Worm (Caenorhabditis elegans): ENCODE results near the gene cutc-1.
A peak's percentile ranks its signal among the peaks of the same experiment; 100 is the strongest.

Gene cutc-1

DNA sequence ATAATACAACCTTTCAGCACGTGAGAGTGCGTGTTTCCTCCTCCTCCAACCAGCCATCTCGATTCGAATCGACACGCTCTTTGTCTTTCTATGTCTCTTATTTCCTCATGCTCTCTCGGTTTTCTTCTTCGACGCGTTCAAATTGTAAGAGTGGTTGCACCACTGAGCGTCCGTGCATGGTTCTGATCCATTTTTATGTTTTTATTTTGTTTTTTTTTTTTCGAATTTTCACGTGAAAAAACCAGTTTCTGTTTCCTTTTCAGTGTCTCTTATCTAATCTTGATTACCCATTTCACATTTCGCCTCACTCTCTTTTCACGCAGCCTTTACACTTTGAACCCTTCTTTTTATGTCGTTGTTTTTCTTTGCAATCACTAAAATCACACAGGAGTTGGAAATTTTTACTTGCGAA lies 32.6 kb downstream of the cutc-1 start (continued):
- TF ChIP-seq fkh-4 (tag; optimal IDR thresholded peaks at IDR 0.05; ENCODE audit: borderline replicate concordance) (no peak), elt-2 (tag; optimal IDR thresholded peaks at IDR 0.05) (peak; percentile 46), unc-130 (tag; optimal IDR thresholded peaks at IDR 0.05) (no peak)

DNA sequence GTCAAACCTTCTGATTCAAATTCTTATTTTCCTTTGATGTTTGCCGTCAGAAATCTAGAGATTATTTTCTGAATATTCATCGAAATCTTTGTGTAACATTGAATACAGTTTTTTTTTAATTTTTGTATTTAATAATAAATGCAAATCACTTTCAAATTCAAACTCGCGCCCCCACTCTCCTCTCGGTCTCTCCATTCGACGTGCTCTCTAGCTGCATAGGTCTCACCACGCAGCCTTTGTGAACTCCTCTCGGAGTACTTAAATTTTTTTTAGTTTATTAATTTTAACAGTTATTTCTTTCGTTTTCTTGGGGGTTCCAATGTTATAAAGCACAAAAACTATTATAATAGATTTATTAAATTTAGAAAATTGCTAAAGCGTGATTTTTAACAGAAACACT lies 33.2 kb downstream of the cutc-1 start:
- TF ChIP-seq mdl-1 (tag; optimal IDR thresholded peaks at IDR 0.05) (no peak), efl-1 (optimal IDR thresholded peaks at IDR 0.05) (peak; percentile 35 to 55), efl-1 (GFP tag; optimal IDR thresholded peaks at IDR 0.05 in 1 of 2) (peak; percentile 51 to 60), ceh-8 (GFP tag; optimal IDR thresholded peaks at IDR 0.05) (no peak), fkh-8 (tag; optimal IDR thresholded peaks at IDR 0.05) (no peak), C34B4.2 (tag; optimal IDR thresholded peaks at IDR 0.05) (no peak), lin-15B (tag; optimal IDR thresholded peaks at IDR 0.05) (no peak), blmp-1 (tag; optimal IDR thresholded peaks at IDR 0.05) (no peak), zag-1 (tag; optimal IDR thresholded peaks at IDR 0.05) (no peak), dpl-1 (GFP tag; optimal IDR thresholded peaks at IDR 0.05) (peak in 1 of 3 experiments; percentile 36), lin-35 (GFP tag; optimal IDR thresholded peaks at IDR 0.05) (peak in 1 of 2 experiments; percentile 4)

DNA sequence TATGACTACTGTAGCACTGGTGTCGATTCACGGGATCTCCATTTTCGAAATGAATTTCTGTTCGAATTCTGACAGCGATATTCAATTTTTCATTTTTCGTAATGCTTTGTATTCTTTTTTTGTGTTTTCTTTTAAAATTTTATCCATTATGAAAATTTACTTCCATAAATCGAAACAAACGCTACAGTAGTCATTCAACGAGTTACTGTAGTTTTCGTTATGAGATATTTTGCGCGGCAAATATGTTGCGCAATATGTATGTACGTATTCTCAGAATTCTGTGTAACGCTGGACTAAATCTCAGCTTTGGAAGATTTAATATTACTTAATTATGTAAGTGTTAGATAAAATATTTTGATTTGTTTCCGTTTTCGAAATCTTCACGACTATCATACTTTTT lies 34.2 kb downstream of the cutc-1 start:
- TF ChIP-seq nhr-237 (tag; optimal IDR thresholded peaks at IDR 0.05) (no peak), efl-1 (optimal IDR thresholded peaks at IDR 0.05) (no peak), efl-1 (GFP tag; optimal IDR thresholded peaks at IDR 0.05 in 1 of 2) (peak in 1 of 2 experiments; percentile 17), elt-2 (tag; optimal IDR thresholded peaks at IDR 0.05) (no peak), egl-27 (tag; optimal IDR thresholded peaks at IDR 0.05) (no peak), nhr-47 (tag; optimal IDR thresholded peaks at IDR 0.05) (no peak)

DNA sequence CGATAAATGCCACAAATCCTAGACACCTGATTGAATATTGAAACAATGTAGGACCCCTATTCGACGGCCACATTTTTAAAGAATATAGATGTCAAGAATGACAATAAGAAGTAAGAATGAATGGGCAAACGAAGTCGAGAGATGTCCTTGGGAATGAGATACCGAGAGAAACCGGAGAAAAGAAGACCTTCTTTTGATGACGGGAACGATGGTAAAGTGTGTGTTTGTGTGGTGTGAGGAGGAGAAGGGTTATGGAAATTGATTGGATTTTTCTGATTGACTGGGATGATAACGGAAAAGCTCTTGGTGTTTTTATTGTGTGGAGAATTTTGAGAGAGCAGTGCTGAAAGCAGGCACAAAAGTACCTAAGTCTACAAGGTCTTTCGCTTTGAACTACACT lies 34.8 kb downstream of the cutc-1 start, which contains the start of gene R05D3.9:
Gene R05D3.9 (minus strand): TSS at position 101 of the 400 bp plus-strand sequence.
- no peak for TF ChIP-seq ceh-90 (tag; optimal IDR thresholded peaks at IDR 0.05)
- TF ChIP-seq unc-130 (tag; optimal IDR thresholded peaks at IDR 0.05): no peak
- no peak for TF ChIP-seq efl-1 (optimal IDR thresholded peaks at IDR 0.05)
- TF ChIP-seq efl-1 (GFP tag; optimal IDR thresholded peaks at IDR 0.05 in 1 of 2): peak in 1 of 2 experiments; percentile 6
- no peak for TF ChIP-seq efl-3 (GFP tag; optimal IDR thresholded peaks at IDR 0.05)
- no peak for TF ChIP-seq nhr-77 (tag; optimal IDR thresholded peaks at IDR 0.05)
- TF ChIP-seq mep-1 (tag; optimal IDR thresholded peaks at IDR 0.05): peak; percentile 49
- peak; percentile 35 for TF ChIP-seq blmp-1 (tag; optimal IDR thresholded peaks at IDR 0.05)
- no peak for TF ChIP-seq vab-15 (tag; optimal IDR thresholded peaks at IDR 0.05)
- TF ChIP-seq nhr-85 (tag): peak; percentile 46
- no peak for TF ChIP-seq tlp-1 (tag; optimal IDR thresholded peaks at IDR 0.05)

DNA sequence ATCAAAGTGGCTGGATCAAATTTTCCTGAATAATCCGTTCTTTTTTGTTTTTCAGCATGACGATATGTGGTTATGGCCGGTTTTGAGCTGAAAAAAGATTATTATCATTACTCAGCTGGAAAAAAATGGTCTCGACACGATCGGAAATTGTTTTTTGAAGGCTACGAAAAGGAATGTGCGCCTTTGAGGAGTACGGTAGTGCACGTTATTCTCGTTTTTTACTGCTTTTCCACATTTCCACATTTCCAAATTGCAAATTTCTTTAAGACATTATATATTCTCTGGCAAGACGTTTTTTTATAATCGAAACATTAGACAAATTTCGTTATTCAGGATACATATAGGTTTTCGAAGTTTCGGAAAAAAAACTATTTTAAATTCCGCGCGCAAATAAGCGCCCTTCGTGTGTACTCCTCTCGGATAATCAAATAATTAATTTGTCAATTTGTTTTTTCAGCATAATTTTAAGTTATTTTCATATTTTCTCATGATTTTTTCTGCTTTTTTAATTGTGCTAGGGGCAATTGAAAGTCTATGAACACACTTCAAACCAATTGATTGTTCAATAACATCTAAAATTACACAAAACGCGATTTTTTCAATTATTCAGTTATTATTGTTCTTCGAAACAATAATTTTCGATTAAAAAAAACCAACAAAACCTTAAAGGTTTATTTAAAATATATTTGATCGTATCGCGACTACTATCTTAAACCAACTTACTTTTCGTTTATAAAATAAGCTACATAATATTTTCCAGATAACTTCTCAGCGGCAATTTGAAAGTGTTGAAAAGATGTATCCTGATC lies 40.0 kb downstream of the cutc-1 start, which contains the start of gene R05D3.3:
Gene R05D3.3 (plus strand): TSS at position 759 of the 809 bp plus-strand sequence.
- TF ChIP-seq efl-1 (optimal IDR thresholded peaks at IDR 0.05): peak in 1 of 2 experiments; percentile 29
- peak; percentile 33 to 93 for TF ChIP-seq efl-1 (GFP tag; optimal IDR thresholded peaks at IDR 0.05 in 1 of 2)
- TF ChIP-seq blmp-1 (tag; optimal IDR thresholded peaks at IDR 0.05): no peak
- peak in 2 of 3 experiments; percentile 4 to 36 for TF ChIP-seq dpl-1 (GFP tag; optimal IDR thresholded peaks at IDR 0.05)
- peak in 1 of 2 experiments; percentile 62 for TF ChIP-seq lin-35 (GFP tag; optimal IDR thresholded peaks at IDR 0.05)

DNA sequence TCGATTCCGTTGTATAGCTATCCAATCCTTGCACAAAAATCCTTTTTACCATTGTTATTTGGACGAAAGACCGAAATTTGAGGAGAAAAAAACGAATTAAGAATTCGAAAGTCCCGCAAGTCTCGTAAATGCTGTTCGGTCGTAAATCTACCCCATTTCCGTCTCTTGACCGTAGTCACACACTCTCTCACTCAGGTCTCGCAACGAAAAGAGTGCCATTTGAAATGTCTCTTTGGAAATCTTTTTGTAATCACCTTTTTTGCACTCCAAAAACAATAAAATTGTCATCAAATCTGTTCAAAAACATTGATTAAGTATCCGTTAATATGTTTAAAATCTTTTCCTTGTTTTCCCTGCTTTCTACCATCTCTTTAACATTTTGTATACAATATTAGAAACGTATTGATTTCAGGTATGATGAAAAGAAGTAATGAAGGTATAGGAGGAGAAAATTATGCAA lies 45.2 kb downstream of the cutc-1 start, which contains the start of the genes R05D3.8 and rfp-1:
Gene R05D3.8 (minus strand): TSS at position 115 of the 460 bp plus-strand sequence.
Gene rfp-1 (plus strand): TSS at position 410 of the 460 bp plus-strand sequence.
- peak; percentile 58 for TF ChIP-seq C04F5.9 (tag; optimal IDR thresholded peaks at IDR 0.05)
- peak; percentile 71 for TF ChIP-seq swsn-7 (tag; optimal IDR thresholded peaks at IDR 0.05)
- no peak for TF ChIP-seq Y116A8C.19 (tag; optimal IDR thresholded peaks at IDR 0.05; ENCODE audit: borderline replicate concordance)
- 0 out of 2 replicates have a peak, but pooled peaks have one; percentile 36 for TF ChIP-seq ceh-88 (GFP tag; IDR thresholded peaks at IDR 0.05)
- TF ChIP-seq ztf-4 (tag; optimal IDR thresholded peaks at IDR 0.05): peak; percentile 43
- no peak for TF ChIP-seq efl-3 (GFP tag; optimal IDR thresholded peaks at IDR 0.05)
- TF ChIP-seq aha-1 (tag; optimal IDR thresholded peaks at IDR 0.05): no peak
- no peak for TF ChIP-seq hpl-2 (GFP tag; optimal IDR thresholded peaks at IDR 0.05)
- TF ChIP-seq lin-13 (GFP tag; optimal IDR thresholded peaks at IDR 0.05): peak; percentile 73
- TF ChIP-seq egl-27 (tag; optimal IDR thresholded peaks at IDR 0.05): no peak
- TF ChIP-seq sptf-1 (tag; optimal IDR thresholded peaks at IDR 0.05): no peak
- peak; percentile 79 for TF ChIP-seq nhr-20 (tag; optimal IDR thresholded peaks at IDR 0.05)
- TF ChIP-seq sup-37 (GFP tag; optimal IDR thresholded peaks at IDR 0.05): no peak
- TF ChIP-seq ztf-11 (tag; optimal IDR thresholded peaks at IDR 0.05): peak in 1 of 2 experiments; percentile 9
- TF ChIP-seq blmp-1 (tag; optimal IDR thresholded peaks at IDR 0.05): peak; percentile 86
- TF ChIP-seq xbp-1 (tag; optimal IDR thresholded peaks at IDR 0.05): peak; percentile 73
- TF ChIP-seq nhr-28 (tag; optimal IDR thresholded peaks at IDR 0.05): no peak
- no peak for TF ChIP-seq ceh-90 (tag; optimal IDR thresholded peaks at IDR 0.05)
- TF ChIP-seq isw-1 (GFP tag; IDR thresholded peaks at IDR 0.05): peak; percentile 60
- peak in 3 of 6 experiments; percentile 4 to 74 (median 20) for TF ChIP-seq elt-3 (tag; optimal IDR thresholded peaks at IDR 0.05)
